Worm (Caenorhabditis elegans) whole organism, L2 larva: Measurements from ENCODE around the gene F32D8.2.

ENCODE experiments used
- aly-2 ChIP-seq: fragments of 150-350 bp; optimal IDR thresholded peaks from 2 replicates; lab custom pipeline; 2014; ENCODE audit warnings: missing biosample characterization, missing genetic modification characterization
- ama-1 ChIP-seq: fragments of 150-350 bp; optimal IDR thresholded peaks from 2 replicates; lab custom pipeline; 2018; ENCODE audit warnings: inconsistent platforms
- mdl-1 ChIP-seq, 2 experiments: fragments of 150-350 bp in 1 of 2; sonication (generic microtip) in 1 of 2; optimal IDR thresholded peaks; 2 replicates each; lab custom pipeline; 2017; ENCODE audit warnings: missing biosample characterization in 2 of 2, missing genetic modification characterization in 2 of 2
- peb-1 ChIP-seq: fragments of 150-350 bp; optimal IDR thresholded peaks from 2 replicates; lab custom pipeline; 2014; ENCODE audit warnings: missing biosample characterization, missing genetic modification characterization
- snpc-4 ChIP-seq: fragments of 150-350 bp; optimal IDR thresholded peaks from 2 replicates; lab custom pipeline; 2014; ENCODE audit warnings: missing biosample characterization, missing genetic modification characterization
- unc-55 ChIP-seq: fragments of 150-350 bp; sonication (generic microtip); optimal IDR thresholded peaks from 3 replicates; lab custom pipeline; 2014; ENCODE audit warnings: missing biosample characterization, missing genetic modification reagents, missing genetic modification characterization

- TF ChIP-seq peb-1 (tag; lab: Kevin White, UChicago) (no peak), aly-2 (no peak), ama-1 (lab: Kevin White, UChicago) (no peak), snpc-4 (no peak), unc-55 (no peak), mdl-1 (tag; optimal IDR thresholded peaks at IDR 0.05; lab: Kevin White, UChicago) (no peak)
Observed at ce11 chrV:10862457-10863097, 21.0 kb upstream of the F32D8.2 start.
